Fruit fly (Drosophila melanogaster): ENCODE data around the gene CG2004.

The CG2004 gene

DNA sequence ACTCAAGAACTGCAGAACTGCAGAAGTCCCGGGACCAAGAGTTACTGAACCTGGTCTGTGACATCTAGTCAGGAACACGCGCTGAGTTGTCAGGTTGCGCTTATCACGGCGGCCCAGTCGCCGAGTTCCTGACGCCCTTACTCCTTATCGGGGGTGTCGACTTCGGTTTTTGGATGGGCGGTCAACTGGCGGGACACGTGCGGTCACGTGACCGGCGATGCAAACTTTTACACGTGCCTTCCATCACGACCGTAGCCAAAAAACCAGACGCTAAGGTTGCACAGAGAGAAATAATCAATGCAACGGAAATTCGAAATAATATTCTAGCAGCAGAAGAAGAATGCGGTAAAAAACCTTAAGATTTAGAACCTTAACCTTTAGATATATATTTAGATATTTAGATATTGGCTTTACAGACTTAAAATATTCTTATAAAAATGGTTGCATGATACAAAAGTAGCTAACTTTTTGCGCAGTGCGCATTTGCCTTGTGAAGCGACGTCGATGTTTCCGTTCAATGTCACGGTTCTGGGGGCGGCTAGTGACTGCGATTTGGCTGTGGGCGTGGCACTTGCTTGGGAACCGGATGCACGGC, 8.8 kb upstream of the CG2004 start (continued):
- TF ChIP-seq caup (GFP tag; optimal IDR thresholded peaks at IDR 0.05; ENCODE audit: severe bottlenecking) (no peak), NC2α (GFP tag; optimal IDR thresholded peaks at IDR 0.05) (no peak), Blimp-1 (GFP tag; optimal IDR thresholded peaks at IDR 0.05) (peak; percentile 31), jigr1 (GFP tag; IDR thresholded peaks at IDR 0.05) (no peak), CG17829 (tag; optimal IDR thresholded peaks at IDR 0.05) (peak; percentile 23), gt (GFP tag; IDR thresholded peaks at IDR 0.05) (no peak), unpg (GFP tag; optimal IDR thresholded peaks at IDR 0.05) (peak; percentile 20), CG7556 (GFP tag; optimal IDR thresholded peaks at IDR 0.05) (peak; percentile 21), Neu2 (GFP tag; optimal IDR thresholded peaks at IDR 0.05; ENCODE audit: borderline replicate concordance) (no peak), CG10267 (tag; optimal IDR thresholded peaks at IDR 0.05) (peak; percentile 19), CG31441 (GFP tag; IDR thresholded peaks at IDR 0.05) (peak; percentile 41; the same call in 1 of the 2 replicates), CG16779 (GFP tag; IDR thresholded peaks at IDR 0.05) (no peak), CG1603 (tag; optimal IDR thresholded peaks at IDR 0.05) (peak; percentile 3), sd (tag; optimal IDR thresholded peaks at IDR 0.05) (no peak), CG4424 (GFP tag; optimal IDR thresholded peaks at IDR 0.05) (no peak), CG8944 (GFP tag; optimal IDR thresholded peaks at IDR 0.05) (no peak), CG14860 (GFP tag; IDR thresholded peaks at IDR 0.05; ENCODE audit: partially characterized antibody) (no peak), Stat92E (GFP tag; optimal IDR thresholded peaks at IDR 0.05) (no peak), ara (GFP tag; IDR thresholded peaks at IDR 0.05) (peak; percentile 33; the same call in 1 of the 2 replicates), sna (GFP tag; IDR thresholded peaks at IDR 0.05; ENCODE audit: partially characterized antibody) (no peak), Mad (GFP tag; optimal IDR thresholded peaks at IDR 0.05) (no peak), zen2 (GFP tag; IDR thresholded peaks at IDR 0.05; ENCODE audit: partially characterized antibody) (no peak), her (GFP tag; optimal IDR thresholded peaks at IDR 0.05) (no peak), zfh1 (GFP tag; IDR thresholded peaks at IDR 0.05) (0 out of 3 replicates have a peak, but pooled peaks have one; percentile 7), scrt (GFP tag; optimal IDR thresholded peaks at IDR 0.05) (no peak), ttk (GFP tag; IDR thresholded peaks at IDR 0.05) (no peak), croc (GFP tag; conservative IDR thresholded peaks at IDR 0.05) (0 out of 3 replicates have a peak, but pooled peaks have one; percentile 16), kah (GFP tag; optimal IDR thresholded peaks at IDR 0.05) (no peak), CG1024 (GFP tag; IDR thresholded peaks at IDR 0.05) (no peak), CG8765 (GFP tag; IDR thresholded peaks at IDR 0.05) (no peak), slbo (GFP tag; IDR thresholded peaks at IDR 0.05) (no peak), CG12391 (tag; optimal IDR thresholded peaks at IDR 0.05) (peak; percentile 27), jumu (GFP tag; optimal IDR thresholded peaks at IDR 0.05) (no peak), vfl (GFP tag; optimal IDR thresholded peaks at IDR 0.05) (no peak), CG3838 (GFP tag; optimal IDR thresholded peaks at IDR 0.05) (no peak), nmo (GFP tag; optimal IDR thresholded peaks at IDR 0.05) (peak; percentile 25), CG17361 (GFP tag; IDR thresholded peaks at IDR 0.05) (0 out of 3 replicates have a peak, but pooled peaks have one; percentile 21), CG12744 (GFP tag; optimal IDR thresholded peaks at IDR 0.05) (no peak), CG12155 (GFP tag; optimal IDR thresholded peaks at IDR 0.05) (no peak), Antp (GFP tag; optimal IDR thresholded peaks at IDR 0.05) (no peak), Xbp1 (GFP tag; optimal IDR thresholded peaks at IDR 0.05) (no peak), dpn (GFP tag; optimal IDR thresholded peaks at IDR 0.05) (no peak), trem (tag; optimal IDR thresholded peaks at IDR 0.05) (peak; percentile 20), lola (GFP tag; optimal IDR thresholded peaks at IDR 0.05) (peak in 1 of 3 experiments; percentile 36), CG10543 (GFP tag; optimal IDR thresholded peaks at IDR 0.05) (no peak), BtbVII (GFP tag; optimal IDR thresholded peaks at IDR 0.05) (no peak), Hr3 (GFP tag; optimal IDR thresholded peaks at IDR 0.05) (no peak), Adf1 (GFP tag; IDR thresholded peaks at IDR 0.05) (no peak), Sry-β (GFP tag; optimal IDR thresholded peaks at IDR 0.05) (no peak)

Data from whole organism, embryonic.